Fruit fly (Drosophila melanogaster) whole organism, embryonic: ENCODE results near the gene bark.
A peak's percentile ranks its signal among the peaks of the same experiment; 100 is the strongest.

ENCODE experiments used
- CG10267 ChIP-seq: fragments of 200-800 bp; sonication (Bioruptor generic); optimal IDR thresholded peaks from 2 replicates; lab custom pipeline; 2018; ENCODE audit warnings: missing biosample characterization, mild to moderate bottlenecking, missing genetic modification characterization, moderate library complexity
- CG13894 ChIP-seq: fragments of 200-800 bp; sonication (Bioruptor generic); optimal IDR thresholded peaks from 3 replicates; lab custom pipeline; 2018; ENCODE audit warnings: missing biosample characterization, mild to moderate bottlenecking, missing genetic modification characterization, moderate library complexity
- CG15269 ChIP-seq: fragments of 200-800 bp; sonication (Bioruptor generic); optimal IDR thresholded peaks from 2 replicates; lab custom pipeline; 2018; ENCODE audit warnings: missing biosample characterization, mild to moderate bottlenecking, missing genetic modification characterization, moderate library complexity
- CG15479 ChIP-seq: fragments of 200-800 bp; sonication (Bioruptor generic); optimal IDR thresholded peaks from 3 replicates; lab custom pipeline; 2019; ENCODE audit warnings: missing biosample characterization, mild to moderate bottlenecking, missing genetic modification characterization, moderate library complexity
- CG18262 ChIP-seq: fragments of 200-800 bp; optimal IDR thresholded peaks from 3 replicates; lab custom pipeline; 2019; ENCODE audit warnings: missing biosample characterization, mild to moderate bottlenecking, missing genetic modification characterization, moderate library complexity
- CG18619 ChIP-seq: fragments of 200-800 bp; sonication (Bioruptor generic); optimal IDR thresholded peaks from 3 replicates; lab custom pipeline; 2017; ENCODE audit warnings: missing biosample characterization, mild to moderate bottlenecking, missing genetic modification characterization
- CG2678 ChIP-seq: fragments of 200-800 bp; sonication (Bioruptor generic); optimal IDR thresholded peaks from 3 replicates; lab custom pipeline; 2019; ENCODE audit warnings: missing biosample characterization, mild to moderate bottlenecking, missing genetic modification characterization, moderate library complexity
- CG30403 ChIP-seq: fragments of 200-800 bp; sonication (Bioruptor generic); optimal IDR thresholded peaks from 3 replicates; lab custom pipeline; 2016; ENCODE audit warnings: missing biosample characterization, missing genetic modification characterization
- CG4360 ChIP-seq: fragments of 200-800 bp; sonication (Bioruptor generic); IDR thresholded peaks from 2 replicates; pipeline ENCODE4 v1.3.6; 2022; ENCODE audit warnings: missing biosample characterization, missing genetic modification characterization
- CG6272 ChIP-seq: fragments of 200-800 bp; sonication (Bioruptor generic); IDR thresholded peaks from 2 replicates; pipeline ENCODE4 v1.3.6; 2022; ENCODE audit warnings: missing biosample characterization, missing genetic modification characterization
- CG6813 ChIP-seq: fragments of 200-800 bp; sonication (Bioruptor generic); optimal IDR thresholded peaks from 2 replicates; lab custom pipeline; 2017; ENCODE audit warnings: missing biosample characterization, missing genetic modification characterization, mild to moderate bottlenecking, moderate library complexity, missing genetic modification reagents
- CG7745 ChIP-seq: fragments of 200-800 bp; sonication (Bioruptor generic); optimal IDR thresholded peaks from 2 replicates; lab custom pipeline; 2018; ENCODE audit warnings: missing biosample characterization, mild to moderate bottlenecking, missing genetic modification characterization, moderate library complexity
- CG7839 ChIP-seq: fragments of 200-800 bp; sonication (Bioruptor generic); optimal IDR thresholded peaks from 3 replicates; lab custom pipeline; 2018; ENCODE audit warnings: missing biosample characterization, mild to moderate bottlenecking, missing genetic modification characterization, moderate library complexity
- CG7928 ChIP-seq: fragments of 200-800 bp; sonication (Bioruptor generic); optimal IDR thresholded peaks from 2 replicates; lab custom pipeline; 2017; ENCODE audit warnings: missing biosample characterization, mild to moderate bottlenecking, missing genetic modification characterization
- CG8281 ChIP-seq: fragments of 200-800 bp; sonication (Bioruptor generic); optimal IDR thresholded peaks from 2 replicates; lab custom pipeline; 2018; ENCODE audit warnings: missing biosample characterization, mild to moderate bottlenecking, missing genetic modification characterization, moderate library complexity
- E2f2 ChIP-seq: fragments of 200-800 bp; sonication (Bioruptor generic); IDR thresholded peaks from 2 replicates; pipeline ENCODE4 v1.3.6; 2022; ENCODE audit warnings: missing biosample characterization, missing genetic modification characterization
- Elba2 ChIP-seq: fragments of 200-800 bp; sonication (Bioruptor generic); optimal IDR thresholded peaks from 3 replicates; lab custom pipeline; 2016; ENCODE audit warnings: missing biosample characterization, missing genetic modification characterization
- HLHmδ ChIP-seq: fragments of 200-800 bp; sonication (Bioruptor generic); optimal IDR thresholded peaks from 2 replicates; lab custom pipeline; 2018; ENCODE audit warnings: missing biosample characterization, mild to moderate bottlenecking, missing genetic modification characterization, moderate library complexity
- HmgZ ChIP-seq: fragments of 200-800 bp; sonication (Bioruptor generic); optimal IDR thresholded peaks from 2 replicates; lab custom pipeline; 2018; ENCODE audit warnings: missing biosample characterization, mild to moderate bottlenecking, missing genetic modification characterization
- MTF-1 ChIP-seq: fragments of 200-800 bp; sonication (Bioruptor generic); optimal IDR thresholded peaks from 2 replicates; lab custom pipeline; 2018; ENCODE audit warnings: missing biosample characterization, mild to moderate bottlenecking, missing genetic modification characterization, borderline replicate concordance
- PHDP ChIP-seq: fragments of 200-800 bp; sonication (Bioruptor generic); optimal IDR thresholded peaks from 3 replicates; lab custom pipeline; 2018; ENCODE audit warnings: missing biosample characterization, mild to moderate bottlenecking, missing genetic modification characterization, moderate library complexity
- Pdp1 ChIP-seq, 2 experiments: fragments of 200-800 bp; sonication (Bioruptor generic); optimal IDR thresholded peaks; 3 replicates each; lab custom pipeline; 2016; ENCODE audit warnings: missing biosample characterization in 2 of 2, missing genetic modification characterization in 2 of 2, mild to moderate bottlenecking in 1 of 2, moderate library complexity in 1 of 2
- Sry-δ ChIP-seq: fragments of 200-800 bp; sonication (Bioruptor generic); optimal IDR thresholded peaks from 2 replicates; lab custom pipeline; 2016; ENCODE audit warnings: missing biosample characterization, missing genetic modification characterization
- Xrp1 ChIP-seq: fragments of 200-800 bp; sonication (Bioruptor generic); IDR thresholded peaks from 2 replicates; pipeline ENCODE4 v1.3.6; 2022; ENCODE audit warnings: missing biosample characterization, missing genetic modification characterization
- az2 ChIP-seq: fragments of 200-800 bp; sonication (Bioruptor generic); optimal IDR thresholded peaks from 3 replicates; lab custom pipeline; 2016; ENCODE audit warnings: missing biosample characterization, missing genetic modification characterization
- btn ChIP-seq: fragments of 200-800 bp; sonication (Bioruptor generic); optimal IDR thresholded peaks from 2 replicates; lab custom pipeline; 2016; ENCODE audit warnings: missing biosample characterization, missing genetic modification characterization
- chinmo ChIP-seq: fragments of 200-800 bp; sonication (Bioruptor generic); IDR thresholded peaks from 4 replicates; pipeline ENCODE4 v1.3.6; 2022; ENCODE audit warnings: missing biosample characterization, missing genetic modification characterization; ENCODE audit not compliant: partially characterized antibody
- ci ChIP-seq: fragments of 200-800 bp; sonication (Bioruptor generic); IDR thresholded peaks from 3 replicates; pipeline ENCODE4 v1.3.6; 2022; ENCODE audit warnings: missing biosample characterization, missing genetic modification characterization
- dati ChIP-seq: fragments of 200-800 bp; sonication (Bioruptor generic); IDR thresholded peaks from 2 replicates; pipeline ENCODE4 v1.3.6; 2022; ENCODE audit warnings: missing biosample characterization, missing genetic modification characterization
- en ChIP-seq: fragments of 200-800 bp; sonication (Bioruptor generic); optimal IDR thresholded peaks from 2 replicates; lab custom pipeline; 2016; ENCODE audit warnings: missing biosample characterization, missing genetic modification characterization
- grau ChIP-seq: fragments of 200-800 bp; optimal IDR thresholded peaks from 3 replicates; lab custom pipeline; 2019; ENCODE audit warnings: missing biosample characterization, mild to moderate bottlenecking, missing genetic modification characterization, moderate library complexity
- knrl ChIP-seq: fragments of 200-800 bp; sonication (Bioruptor generic); IDR thresholded peaks from 3 replicates; pipeline ENCODE4 v1.3.6; 2022; ENCODE audit warnings: missing biosample characterization, missing genetic modification characterization; ENCODE audit not compliant: partially characterized antibody
- lov ChIP-seq, 2 experiments: fragments of 200-800 bp in 1 of 2; fragments of >200 bp in 1 of 2; sonication (Bioruptor generic) in 1 of 2; IDR thresholded peaks in 1 of 2; optimal IDR thresholded peaks in 1 of 2; 2 replicates in 1 of 2; 3 replicates in 1 of 2; pipeline versions ENCODE4 v1.3.6 to Lab custom; 2017 to 2022; ENCODE audit warnings: missing biosample characterization in 1 of 2, missing genetic modification characterization in 1 of 2
- onecut ChIP-seq: fragments of 200-800 bp; sonication (Bioruptor generic); IDR thresholded peaks from 2 replicates; pipeline ENCODE4 v1.3.6; 2022; ENCODE audit warnings: missing biosample characterization, missing genetic modification characterization
- p53 ChIP-seq: fragments of 200-800 bp; sonication (Bioruptor generic); optimal IDR thresholded peaks from 2 replicates; lab custom pipeline; 2016; ENCODE audit warnings: missing biosample characterization, missing genetic modification characterization
- pzg ChIP-seq: fragments of 200-800 bp; sonication (Bioruptor generic); optimal IDR thresholded peaks from 3 replicates; lab custom pipeline; 2018; ENCODE audit warnings: missing biosample characterization, mild to moderate bottlenecking, missing genetic modification characterization, moderate library complexity
- sens-2 ChIP-seq: fragments of 200-800 bp; sonication (Bioruptor generic); IDR thresholded peaks from 2 replicates; pipeline ENCODE4 v1.3.6; 2022; ENCODE audit warnings: missing biosample characterization, missing genetic modification characterization
- slbo ChIP-seq: fragments of 200-800 bp; sonication (Bioruptor generic); IDR thresholded peaks from 2 replicates; pipeline ENCODE4 v1.3.6; 2022; ENCODE audit warnings: missing biosample characterization, missing genetic modification characterization
- so ChIP-seq: fragments of 200-800 bp; sonication (Bioruptor generic); IDR thresholded peaks from 3 replicates; pipeline ENCODE4 v1.3.6; 2022; ENCODE audit warnings: missing biosample characterization, missing genetic modification characterization
- sug ChIP-seq: fragments of 200-800 bp; optimal IDR thresholded peaks from 2 replicates; lab custom pipeline; 2019; ENCODE audit warnings: missing biosample characterization, mild to moderate bottlenecking, missing genetic modification characterization, moderate library complexity
- tll ChIP-seq, 2 experiments: fragments of 200-800 bp in 1 of 2; fragments of >200 bp in 1 of 2; sonication (Bioruptor generic) in 1 of 2; optimal IDR thresholded peaks; 2 replicates each; lab custom pipeline; 2017 to 2019; ENCODE audit warnings: missing biosample characterization in 2 of 2, missing genetic modification characterization in 2 of 2, mild to moderate bottlenecking in 1 of 2, moderate library complexity in 1 of 2
- tup ChIP-seq: fragments of 200-800 bp; sonication (Bioruptor generic); optimal IDR thresholded peaks from 2 replicates; lab custom pipeline; 2016; ENCODE audit warnings: missing biosample characterization, mild to moderate bottlenecking, missing genetic modification characterization, moderate library complexity
- usp ChIP-seq: fragments of >200 bp; optimal IDR thresholded peaks from 2 replicates; lab custom pipeline; 2017; ENCODE audit warnings: missing biosample characterization, missing genetic modification characterization
- vvl ChIP-seq: fragments of 200-800 bp; sonication (Bioruptor generic); IDR thresholded peaks from 2 replicates; pipeline ENCODE4 v1.3.6; 2022; ENCODE audit warnings: missing biosample characterization, missing genetic modification characterization
- yki ChIP-seq: fragments of >200 bp; optimal IDR thresholded peaks from 3 replicates; lab custom pipeline; 2018
- z ChIP-seq: fragments of 200-800 bp; sonication (Bioruptor generic); IDR thresholded peaks from 3 replicates; pipeline ENCODE4 v1.3.6; 2022; ENCODE audit warnings: missing biosample characterization, missing genetic modification characterization
- zen ChIP-seq: fragments of 200-800 bp; sonication (Bioruptor generic); optimal IDR thresholded peaks from 3 replicates; lab custom pipeline; 2018; ENCODE audit warnings: missing biosample characterization, mild to moderate bottlenecking, missing genetic modification characterization, moderate library complexity

The bark gene

DNA sequence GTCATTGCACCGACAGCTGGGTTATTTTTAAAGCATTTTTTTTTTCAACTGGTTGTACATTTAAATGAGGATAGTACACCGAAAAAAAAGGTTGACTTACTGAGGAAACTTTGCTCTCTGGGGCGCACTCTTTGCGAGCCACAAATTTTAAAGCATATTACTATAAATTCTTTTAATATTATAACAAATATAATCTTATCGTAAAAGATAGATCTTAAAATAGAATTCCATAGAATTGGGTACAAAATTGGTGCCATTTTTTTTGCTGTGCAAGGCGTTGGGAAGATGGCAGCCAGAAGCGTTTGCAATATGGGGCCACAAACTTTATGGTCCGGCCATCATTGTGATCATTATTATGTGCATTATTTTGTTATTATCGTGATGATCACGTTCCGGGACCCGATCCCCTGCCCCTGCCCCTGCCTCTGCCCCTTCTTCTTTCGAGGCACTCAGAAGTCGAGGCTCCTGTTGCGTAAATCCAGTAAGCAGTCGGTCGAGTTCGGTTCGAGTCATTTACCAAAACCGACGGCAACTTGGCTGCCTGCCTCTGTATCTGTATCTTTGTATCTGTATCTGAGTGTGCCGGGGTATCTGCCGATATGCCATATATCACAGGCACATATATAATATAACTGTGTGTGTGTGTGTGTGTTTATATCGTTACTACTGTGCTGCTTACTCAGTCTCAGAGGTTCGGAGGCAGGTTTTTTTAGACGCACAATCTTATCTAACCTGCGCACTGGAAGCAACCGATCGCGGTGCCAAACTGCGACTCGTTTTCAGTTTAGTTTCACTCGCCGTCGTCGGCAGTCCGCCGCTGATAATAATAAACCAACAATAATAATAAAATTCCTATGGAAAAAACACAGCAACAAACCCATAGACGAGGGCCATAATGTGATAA, 8.6 kb upstream of the bark start (continued):
- no peak for TF ChIP-seq Sry-δ
- TF ChIP-seq CG7839 (tag; lab: Kevin White, UChicago) = peak; percentile 58
- no peak for TF ChIP-seq CG4360 (GFP tag; lab: Robert Waterston, UW)
- peak; percentile 16 for TF ChIP-seq CG18619 (GFP tag; lab: Kevin White, UChicago)
- TF ChIP-seq CG15269 = peak; percentile 42
- TF ChIP-seq HLHmδ (GFP tag; lab: Kevin White, UChicago) = no peak
- peak; percentile 15 for TF ChIP-seq az2 (GFP tag; lab: Kevin White, UChicago)
- TF ChIP-seq usp (GFP tag; lab: Kevin White, UChicago) = no peak
- 0 out of 3 replicates have a peak, but pooled peaks have one; percentile 21 for TF ChIP-seq so (GFP tag; lab: Robert Waterston, UW)
- no peak for TF ChIP-seq CG6272 (GFP tag; lab: Robert Waterston, UW)
- TF ChIP-seq CG6813 (GFP tag; lab: Kevin White, UChicago) = no peak
- no peak for TF ChIP-seq CG8281
- peak; percentile 16 for TF ChIP-seq zen (tag; lab: Kevin White, UChicago)
- peak in 1 of 2 experiments; percentile 67 for TF ChIP-seq tll (GFP tag; optimal IDR thresholded peaks at IDR 0.05; lab: Kevin White, UChicago)
- no peak for TF ChIP-seq pzg (GFP tag; lab: Kevin White, UChicago)
- 0 out of 3 replicates have a peak, but pooled peaks have one; percentile 21 for TF ChIP-seq ci (GFP tag; lab: Robert Waterston, UW)
- TF ChIP-seq p53 (GFP tag; lab: Kevin White, UChicago) = no peak
- peak; percentile 25 for TF ChIP-seq vvl (GFP tag; lab: Robert Waterston, UW)
- no peak for TF ChIP-seq btn (GFP tag; lab: Kevin White, UChicago)
- TF ChIP-seq Elba2 = no peak
- peak; percentile 3 for TF ChIP-seq CG30403 (GFP tag; lab: Kevin White, UChicago)
- no peak for TF ChIP-seq CG7745 (tag; lab: Kevin White, UChicago)
- no peak for TF ChIP-seq dati (GFP tag; lab: Robert Waterston, UW)
- 0 out of 2 replicates have a peak, but pooled peaks have one; percentile 27 for TF ChIP-seq slbo (GFP tag; lab: Robert Waterston, UW)
- no peak for TF ChIP-seq yki (lab: Kevin White, UChicago)
- TF ChIP-seq CG15479 = peak; percentile 91
- no peak for TF ChIP-seq knrl (GFP tag; lab: Robert Waterston, UW)
- TF ChIP-seq lov (optimal IDR thresholded peaks at IDR 0.05; lab: Kevin White, UChicago) = no peak
- 0 out of 3 replicates have a peak, but pooled peaks have one; percentile 72 for TF ChIP-seq lov (GFP tag; IDR thresholded peaks at IDR 0.05; lab: Robert Waterston, UW)
- peak; percentile 27; the same call in 1 of the 2 replicates for TF ChIP-seq Xrp1 (GFP tag; lab: Robert Waterston, UW)
- TF ChIP-seq E2f2 (GFP tag; lab: Robert Waterston, UW) = peak; percentile 11; the same call in 1 of the 2 replicates
- TF ChIP-seq sug (tag; lab: Kevin White, UChicago) = peak; percentile 60
- peak; percentile 23 for TF ChIP-seq HmgZ
- TF ChIP-seq grau (tag; lab: Kevin White, UChicago) = peak; percentile 40
- TF ChIP-seq sens-2 (GFP tag; lab: Robert Waterston, UW) = peak; percentile 20; the same call in 1 of the 2 replicates
- TF ChIP-seq en (GFP tag; lab: Kevin White, UChicago) = no peak
- peak in 1 of 2 experiments; percentile 86 for TF ChIP-seq Pdp1 (GFP tag; optimal IDR thresholded peaks at IDR 0.05; lab: Kevin White, UChicago)
- no peak for TF ChIP-seq CG7928 (GFP tag; lab: Kevin White, UChicago)
- no peak for TF ChIP-seq MTF-1 (GFP tag; lab: Kevin White, UChicago)
- peak; percentile 93 for TF ChIP-seq CG13894 (tag; lab: Kevin White, UChicago)
- TF ChIP-seq onecut (GFP tag; lab: Robert Waterston, UW) = no peak
- no peak for TF ChIP-seq tup (GFP tag; lab: Kevin White, UChicago)
- TF ChIP-seq z = peak; percentile 70; the same call in 2 of the 3 replicates
- TF ChIP-seq CG2678 (tag; lab: Kevin White, UChicago) = peak; percentile 31
- peak; percentile 39 for TF ChIP-seq PHDP (tag; lab: Kevin White, UChicago)
- TF ChIP-seq CG10267 (tag; lab: Kevin White, UChicago) = peak; percentile 38
- TF ChIP-seq CG18262 (tag; lab: Kevin White, UChicago) = peak; percentile 57
- peak; percentile 75; the same call in 1 of the 4 replicates for TF ChIP-seq chinmo (GFP tag; lab: Robert Waterston, UW)
